Fruit fly (Drosophila melanogaster): Measurements from ENCODE around the gene Chd1.

DNA sequence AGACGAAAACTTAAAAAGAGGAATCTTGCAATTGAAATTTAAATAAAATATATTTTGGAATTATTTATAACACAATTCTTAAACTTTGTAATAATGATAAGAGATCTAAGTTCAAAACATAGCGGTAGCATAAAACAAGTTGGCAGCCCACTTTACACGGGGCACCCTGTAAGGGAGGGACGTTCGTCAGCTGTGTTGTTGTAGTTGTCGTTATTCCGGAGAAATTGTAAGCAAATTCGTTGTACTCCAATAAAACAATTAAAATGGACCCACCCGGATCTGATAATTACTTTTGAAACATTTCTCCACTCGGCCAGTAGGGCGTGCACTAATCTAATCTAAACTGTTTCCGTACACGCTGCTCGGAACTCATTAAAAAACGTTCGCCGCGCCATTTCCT, 42.8 kb upstream of the Chd1 start, which contains the start of gene GABPI:
- no peak for TF ChIP-seq pan (optimal IDR thresholded peaks at IDR 0.05)
- no peak for TF ChIP-seq EcR (GFP tag; optimal IDR thresholded peaks at IDR 0.05)

Measured in whole organism.